Worm (Caenorhabditis elegans): Measurements from ENCODE around the gene rbd-1.

rbd-1 gene

DNA sequence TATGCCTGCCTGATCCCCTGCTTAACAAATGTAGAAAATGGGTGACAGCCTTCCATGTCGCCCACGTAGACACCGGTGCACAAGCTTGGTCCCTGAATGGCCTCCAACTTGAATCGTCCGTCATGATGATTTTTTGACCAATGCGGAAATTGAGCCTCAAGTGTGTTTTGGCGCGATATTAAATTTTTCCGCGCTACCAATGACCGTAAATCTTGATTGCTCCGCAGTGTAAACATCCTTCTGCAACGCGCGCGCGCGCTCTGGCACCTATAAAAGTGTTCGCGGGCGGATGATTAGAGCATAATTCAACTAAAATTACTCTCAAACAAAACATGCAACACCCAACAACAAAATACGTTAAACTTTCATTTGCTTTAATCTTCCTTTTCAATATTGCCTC, 5.1 kb upstream of the rbd-1 start, which contains the start of gene idpp-7:
idpp-7 (plus strand) TSS at position 301 of the 400 bp plus-strand sequence.
- TF ChIP-seq mml-1 (tag; optimal IDR thresholded peaks at IDR 0.05): no peak
- no peak for TF ChIP-seq elt-3 (tag; optimal IDR thresholded peaks at IDR 0.05)
- no peak for TF ChIP-seq nhr-25 (tag; optimal IDR thresholded peaks at IDR 0.05)
- TF ChIP-seq ceh-16 (tag; optimal IDR thresholded peaks at IDR 0.05): no peak
- TF ChIP-seq ama-1 (optimal IDR thresholded peaks at IDR 0.05): no peak
- TF ChIP-seq egl-5 (tag; optimal IDR thresholded peaks at IDR 0.05): no peak
- no peak for TF ChIP-seq ztf-4 (tag; optimal IDR thresholded peaks at IDR 0.05)
- TF ChIP-seq nhr-43 (tag; optimal IDR thresholded peaks at IDR 0.05; ENCODE audit: poor library complexity, severe bottlenecking): no peak
- TF ChIP-seq ZK546.5 (tag; optimal IDR thresholded peaks at IDR 0.05): no peak
- TF ChIP-seq nfya-1 (tag; optimal IDR thresholded peaks at IDR 0.05; ENCODE audit: insufficient read depth): no peak
- no peak for TF ChIP-seq ceh-82 (tag; optimal IDR thresholded peaks at IDR 0.05)
- no peak for TF ChIP-seq eor-1 (tag; optimal IDR thresholded peaks at IDR 0.05)
- TF ChIP-seq R02D3.7 (tag; optimal IDR thresholded peaks at IDR 0.05): no peak
- TF ChIP-seq nhr-23 (tag; optimal IDR thresholded peaks at IDR 0.05): no peak
- TF ChIP-seq daf-12 (tag; optimal IDR thresholded peaks at IDR 0.05): no peak
- TF ChIP-seq snpc-4 (tag; optimal IDR thresholded peaks at IDR 0.05): no peak
- TF ChIP-seq lsy-12 (tag; optimal IDR thresholded peaks at IDR 0.05): no peak

DNA sequence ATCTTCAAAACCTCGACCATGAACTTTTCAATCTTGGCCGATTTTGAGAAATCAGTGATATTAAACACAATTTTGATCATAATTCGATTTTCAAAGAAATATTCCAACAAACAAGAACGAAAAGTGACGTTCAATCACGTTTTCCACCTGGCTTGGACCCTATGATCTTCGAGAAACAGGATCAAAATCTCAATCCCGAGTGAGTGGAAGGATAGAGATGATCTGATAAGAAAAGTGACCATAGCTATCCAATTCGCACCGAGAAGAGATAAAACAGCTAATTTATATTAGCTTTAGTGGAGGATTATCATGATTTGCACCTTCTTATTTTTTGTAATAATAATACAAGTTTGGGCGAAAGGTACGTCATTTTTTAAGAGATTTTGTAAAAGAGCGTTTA, 3.7 kb upstream of the rbd-1 start, which contains the start of gene T23F6.2:
T23F6.2 (plus strand) TSS at position 251 of the 400 bp plus-strand sequence.
- TF ChIP-seq ceh-82 (tag; optimal IDR thresholded peaks at IDR 0.05) (no peak), nhr-43 (tag; optimal IDR thresholded peaks at IDR 0.05; ENCODE audit: poor library complexity, severe bottlenecking) (peak; percentile 53)

DNA sequence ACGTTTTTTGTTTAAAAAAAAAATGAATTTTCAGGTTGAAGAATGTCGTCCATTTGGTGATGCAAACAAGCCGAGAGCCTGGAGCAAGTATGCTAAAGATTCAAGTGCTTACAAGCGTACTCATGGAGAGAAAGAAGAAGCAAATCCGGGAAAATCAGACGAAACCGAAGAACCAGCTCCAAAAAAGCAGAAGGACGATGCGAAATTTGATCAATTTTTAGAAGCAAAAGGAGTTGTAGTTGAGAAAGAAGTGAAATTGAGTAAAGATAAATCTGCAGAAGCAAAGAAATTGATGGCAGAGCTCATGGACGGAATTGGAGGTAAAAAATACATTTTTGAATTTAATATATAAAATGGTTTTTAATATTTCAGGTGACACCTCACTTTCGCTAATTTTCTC, 442 bp downstream of the rbd-1 start:
- no peak for TF ChIP-seq elt-3 (tag; optimal IDR thresholded peaks at IDR 0.05)
- no peak for TF ChIP-seq nhr-25 (tag; optimal IDR thresholded peaks at IDR 0.05)
- TF ChIP-seq nhr-77 (tag; optimal IDR thresholded peaks at IDR 0.05): no peak
- TF ChIP-seq fkh-2 (tag; optimal IDR thresholded peaks at IDR 0.05): no peak
- no peak for TF ChIP-seq zag-1 (tag; optimal IDR thresholded peaks at IDR 0.05)
- TF ChIP-seq hmg-11 (tag; optimal IDR thresholded peaks at IDR 0.05): no peak
- no peak for TF ChIP-seq aly-2 (tag; optimal IDR thresholded peaks at IDR 0.05)
- TF ChIP-seq egl-27 (tag; optimal IDR thresholded peaks at IDR 0.05): no peak
- TF ChIP-seq tbx-2 (tag; optimal IDR thresholded peaks at IDR 0.05): no peak
- no peak for TF ChIP-seq jun-1 (tag; optimal IDR thresholded peaks at IDR 0.05)
- TF ChIP-seq R02D3.7 (tag; optimal IDR thresholded peaks at IDR 0.05): no peak
- no peak for TF ChIP-seq nhr-12 (tag; optimal IDR thresholded peaks at IDR 0.05)
- no peak for TF ChIP-seq nhr-67 (tag; optimal IDR thresholded peaks at IDR 0.05)
- no peak for TF ChIP-seq ZK546.5 (tag; optimal IDR thresholded peaks at IDR 0.05)
- TF ChIP-seq elt-2 (tag; optimal IDR thresholded peaks at IDR 0.05): no peak

DNA sequence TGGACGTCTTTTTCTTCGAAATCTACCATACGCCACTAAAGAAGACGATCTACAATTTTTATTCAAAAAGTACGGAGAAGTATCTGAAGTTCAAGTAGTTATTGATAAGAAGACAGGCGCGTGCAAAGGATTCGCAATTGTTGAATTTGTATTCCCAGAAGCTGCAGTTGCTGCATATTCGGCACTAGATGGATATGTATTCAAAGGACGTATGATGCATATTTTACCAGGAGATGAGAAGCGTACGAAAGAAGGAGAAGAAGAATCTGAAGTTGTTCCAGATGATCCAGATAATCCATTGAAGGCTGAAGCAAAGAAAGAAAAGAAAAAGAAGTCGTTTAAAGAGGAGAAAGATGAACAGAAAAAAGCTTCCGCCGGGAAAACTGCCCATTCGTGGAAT, 1.1 kb downstream of the rbd-1 start:
- TF ChIP-seq daf-12 (tag; optimal IDR thresholded peaks at IDR 0.05) (no peak), ceh-9 (tag; optimal IDR thresholded peaks at IDR 0.05) (no peak), tbx-2 (tag; optimal IDR thresholded peaks at IDR 0.05) (no peak), egl-5 (tag; optimal IDR thresholded peaks at IDR 0.05) (no peak), mml-1 (tag; optimal IDR thresholded peaks at IDR 0.05) (no peak), jun-1 (tag; optimal IDR thresholded peaks at IDR 0.05) (no peak), pqm-1 (tag; optimal IDR thresholded peaks at IDR 0.05) (no peak), fos-1 (tag; optimal IDR thresholded peaks at IDR 0.05) (no peak), unc-62 (GFP tag; optimal IDR thresholded peaks at IDR 0.05) (no peak), lsy-12 (tag; optimal IDR thresholded peaks at IDR 0.05) (no peak), hmg-11 (tag; optimal IDR thresholded peaks at IDR 0.05) (no peak), fkh-2 (tag; optimal IDR thresholded peaks at IDR 0.05) (no peak), R02D3.7 (tag; optimal IDR thresholded peaks at IDR 0.05) (no peak), nhr-25 (tag; optimal IDR thresholded peaks at IDR 0.05) (no peak), nhr-77 (tag; optimal IDR thresholded peaks at IDR 0.05) (no peak), unc-39 (tag; optimal IDR thresholded peaks at IDR 0.05) (no peak), eor-1 (tag; optimal IDR thresholded peaks at IDR 0.05) (no peak), nhr-76 (tag; optimal IDR thresholded peaks at IDR 0.05) (no peak), egl-27 (tag; optimal IDR thresholded peaks at IDR 0.05) (no peak), ama-1 (optimal IDR thresholded peaks at IDR 0.05) (no peak)

DNA sequence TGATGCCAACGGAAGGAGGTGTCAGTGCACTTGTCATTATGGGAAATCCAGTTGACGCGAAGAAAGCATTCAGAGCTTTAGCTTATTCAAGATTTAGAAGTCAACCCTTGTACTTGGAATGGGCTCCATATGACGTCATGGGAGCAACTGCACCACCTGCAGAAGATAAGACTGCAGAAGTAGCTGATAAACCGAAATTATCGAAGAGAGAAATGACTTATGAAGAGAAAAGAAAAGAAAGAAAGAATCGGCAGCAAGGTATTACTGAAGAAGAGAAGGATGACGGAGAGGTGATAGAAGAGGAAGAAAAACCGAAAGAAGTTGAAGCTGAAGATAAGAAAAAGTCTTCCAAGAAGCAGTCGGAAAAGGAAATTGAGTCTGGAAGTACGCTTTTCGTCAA, 3.4 kb downstream of the rbd-1 start:
- peak; percentile 13 for TF ChIP-seq pqm-1 (tag; optimal IDR thresholded peaks at IDR 0.05)
- no peak for TF ChIP-seq ceh-16 (tag; optimal IDR thresholded peaks at IDR 0.05)
- peak; percentile 70 for TF ChIP-seq elt-2 (tag; optimal IDR thresholded peaks at IDR 0.05)
